Fruit fly (Drosophila melanogaster) whole organism, embryonic: ENCODE data around the gene Hsp22.

Experiments
- Atf3 ChIP-seq: fragments of 200-800 bp; sonication (Bioruptor generic); optimal IDR thresholded peaks from 3 replicates; lab custom pipeline; 2016; ENCODE audit warnings: missing biosample characterization, missing genetic modification characterization
- CG10654 ChIP-seq: fragments of 200-800 bp; sonication (Bioruptor generic); optimal IDR thresholded peaks from 2 replicates; lab custom pipeline; 2016; ENCODE audit warnings: missing biosample characterization, missing genetic modification characterization
- CG12071 ChIP-seq: fragments of 200-800 bp; sonication (Bioruptor generic); optimal IDR thresholded peaks from 3 replicates; lab custom pipeline; 2018; ENCODE audit warnings: missing biosample characterization, mild to moderate bottlenecking, missing genetic modification characterization
- CG12659 ChIP-seq: fragments of 200-800 bp; sonication (Bioruptor generic); optimal IDR thresholded peaks from 3 replicates; lab custom pipeline; 2017; ENCODE audit warnings: mild to moderate bottlenecking, missing biosample characterization, missing genetic modification reagents, missing genetic modification characterization
- CG14050 ChIP-seq: fragments of 200-800 bp; sonication (Bioruptor generic); IDR thresholded peaks from 3 replicates; pipeline ENCODE4 v1.3.6; 2022; ENCODE audit warnings: missing biosample characterization, missing genetic modification characterization
- CG14441 ChIP-seq: fragments of 200-800 bp; sonication (Bioruptor generic); IDR thresholded peaks from 2 replicates; pipeline ENCODE4 v1.3.6; 2022; ENCODE audit warnings: missing biosample characterization, missing genetic modification characterization
- CG16813 ChIP-seq: fragments of 200-800 bp; sonication (Bioruptor generic); IDR thresholded peaks from 3 replicates; pipeline ENCODE4 v1.3.6; 2022; ENCODE audit warnings: missing biosample characterization, missing genetic modification characterization; ENCODE audit not compliant: partially characterized antibody
- CG16863 ChIP-seq: fragments of 200-800 bp; sonication (Bioruptor generic); optimal IDR thresholded peaks from 3 replicates; lab custom pipeline; 2016; ENCODE audit warnings: missing biosample characterization, missing genetic modification characterization
- CG17359 ChIP-seq: fragments of 200-800 bp; sonication (Bioruptor generic); optimal IDR thresholded peaks from 3 replicates; lab custom pipeline; 2018; ENCODE audit warnings: missing biosample characterization, mild to moderate bottlenecking, missing genetic modification characterization, moderate library complexity
- CG18011 ChIP-seq: fragments of 200-800 bp; sonication (Bioruptor generic); optimal IDR thresholded peaks from 2 replicates; lab custom pipeline; 2017; ENCODE audit warnings: missing biosample characterization, missing genetic modification characterization, mild to moderate bottlenecking, moderate library complexity, missing genotype
- CG1832 ChIP-seq: fragments of 200-800 bp; sonication (Bioruptor generic); optimal IDR thresholded peaks from 2 replicates; lab custom pipeline; 2017; ENCODE audit warnings: missing biosample characterization, mild to moderate bottlenecking, missing genetic modification characterization, inconsistent platforms
- CG2120 ChIP-seq: fragments of 200-800 bp; sonication (Bioruptor generic); optimal IDR thresholded peaks from 3 replicates; lab custom pipeline; 2016; ENCODE audit warnings: missing biosample characterization, missing genetic modification characterization
- CG2712 ChIP-seq: fragments of 200-800 bp; optimal IDR thresholded peaks from 3 replicates; lab custom pipeline; 2019; ENCODE audit warnings: missing biosample characterization, mild to moderate bottlenecking, missing genetic modification characterization, moderate library complexity
- CG2875 ChIP-seq: fragments of 200-800 bp; sonication (Bioruptor generic); optimal IDR thresholded peaks from 2 replicates; lab custom pipeline; 2017; ENCODE audit warnings: missing biosample characterization, mild to moderate bottlenecking, missing genetic modification characterization, missing genetic modification reagents
- CG2889 ChIP-seq: fragments of 200-800 bp; sonication (Bioruptor generic); IDR thresholded peaks from 3 replicates; pipeline ENCODE4 v1.3.6; 2022; ENCODE audit warnings: missing biosample characterization, missing genetic modification characterization
- CG31441 ChIP-seq: fragments of 200-800 bp; sonication (Bioruptor generic); IDR thresholded peaks from 2 replicates; pipeline ENCODE4 v1.3.6; 2022; ENCODE audit warnings: missing biosample characterization, missing genetic modification characterization
- CG34224 ChIP-seq: fragments of 200-800 bp; sonication (Bioruptor generic); IDR thresholded peaks from 3 replicates; pipeline ENCODE4 v1.3.6; 2022; ENCODE audit warnings: missing biosample characterization, missing genetic modification characterization; ENCODE audit not compliant: partially characterized antibody
- CG3995 ChIP-seq: fragments of 200-800 bp; sonication (Bioruptor generic); optimal IDR thresholded peaks from 3 replicates; lab custom pipeline; 2016; ENCODE audit warnings: missing biosample characterization, missing genetic modification characterization
- CG4328 ChIP-seq: fragments of 200-800 bp; sonication (Bioruptor generic); optimal IDR thresholded peaks from 3 replicates; lab custom pipeline; 2017; ENCODE audit warnings: missing biosample characterization, missing genetic modification reagents, missing genetic modification characterization
- CG4617 ChIP-seq: fragments of 200-800 bp; sonication (Bioruptor generic); optimal IDR thresholded peaks from 3 replicates; lab custom pipeline; 2016; ENCODE audit warnings: missing biosample characterization, missing genetic modification characterization, borderline replicate concordance
- CG5953 ChIP-seq: fragments of 200-800 bp; sonication (Bioruptor generic); IDR thresholded peaks from 2 replicates; pipeline ENCODE4 v1.3.6; 2022; ENCODE audit warnings: missing biosample characterization, missing genetic modification characterization
- CG6175 ChIP-seq: fragments of 200-800 bp; sonication (Bioruptor generic); IDR thresholded peaks from 3 replicates; pipeline ENCODE4 v1.3.6; 2022; ENCODE audit warnings: missing biosample characterization, missing genetic modification characterization
- CG7357 ChIP-seq: fragments of 200-800 bp; sonication (Bioruptor generic); IDR thresholded peaks from 3 replicates; pipeline ENCODE4 v1.3.6; 2022; ENCODE audit warnings: missing biosample characterization, missing genetic modification characterization
- CG8290 ChIP-seq, 3 experiments: fragments of 200-800 bp; sonication (Bioruptor generic); optimal IDR thresholded peaks; 2 replicates each; lab custom pipeline; 2016 to 2019; ENCODE audit warnings: missing biosample characterization in 3 of 3, missing genetic modification characterization in 3 of 3, mild to moderate bottlenecking in 2 of 3, moderate library complexity in 1 of 3
- CG9817 ChIP-seq: fragments of 200-800 bp; sonication (Bioruptor generic); optimal IDR thresholded peaks from 2 replicates; lab custom pipeline; 2018; ENCODE audit warnings: missing biosample characterization, mild to moderate bottlenecking, missing genetic modification characterization, moderate library complexity
- CHES-1-like ChIP-seq: fragments of 200-800 bp; sonication (Bioruptor generic); optimal IDR thresholded peaks from 2 replicates; lab custom pipeline; 2016; ENCODE audit warnings: missing biosample characterization, missing genetic modification characterization
- CTCF ChIP-seq: fragments of 200-800 bp; sonication (Bioruptor generic); optimal IDR thresholded peaks from 2 replicates; lab custom pipeline; 2017; ENCODE audit warnings: missing biosample characterization, mild to moderate bottlenecking, missing genetic modification characterization, moderate library complexity
- Fer2 ChIP-seq: fragments of 200-800 bp; sonication (Bioruptor generic); optimal IDR thresholded peaks from 2 replicates; lab custom pipeline; 2018; ENCODE audit warnings: missing biosample characterization, mild to moderate bottlenecking, missing genetic modification characterization, moderate library complexity
- H2.0 ChIP-seq: fragments of 200-800 bp; sonication (Bioruptor generic); IDR thresholded peaks from 2 replicates; pipeline ENCODE4 v1.3.6; 2022; ENCODE audit warnings: missing biosample characterization, missing genetic modification characterization
- MTF-1 ChIP-seq: fragments of 200-800 bp; sonication (Bioruptor generic); optimal IDR thresholded peaks from 2 replicates; lab custom pipeline; 2018; ENCODE audit warnings: missing biosample characterization, mild to moderate bottlenecking, missing genetic modification characterization, borderline replicate concordance
- Mrtf ChIP-seq: fragments of 200-800 bp; sonication (Bioruptor generic); IDR thresholded peaks from 3 replicates; pipeline ENCODE4 v1.3.6; 2022; ENCODE audit warnings: missing biosample characterization, missing genetic modification characterization
- NfI ChIP-seq: fragments of 200-800 bp; sonication (Bioruptor generic); optimal IDR thresholded peaks from 3 replicates; lab custom pipeline; 2018; ENCODE audit warnings: missing biosample characterization, mild to moderate bottlenecking, missing genetic modification characterization, moderate library complexity
- TFAM ChIP-seq: fragments of 200-800 bp; sonication (Bioruptor generic); optimal IDR thresholded peaks from 2 replicates; lab custom pipeline; 2017; ENCODE audit warnings: missing biosample characterization, missing genetic modification characterization, inconsistent platforms
- bbx ChIP-seq: fragments of 200-800 bp; sonication (Bioruptor generic); IDR thresholded peaks from 2 replicates; pipeline ENCODE4 v1.3.6; 2022; ENCODE audit warnings: missing biosample characterization, missing genetic modification characterization; ENCODE audit not compliant: partially characterized antibody
- cato ChIP-seq: fragments of 200-800 bp; sonication (Bioruptor generic); optimal IDR thresholded peaks from 2 replicates; lab custom pipeline; 2016; ENCODE audit warnings: missing biosample characterization, missing genetic modification characterization, borderline replicate concordance
- croc ChIP-seq: fragments of 200-800 bp; sonication (Bioruptor generic); conservative IDR thresholded peaks from 3 replicates; pipeline ENCODE4 v1.3.6; 2022; ENCODE audit warnings: missing biosample characterization, missing genetic modification characterization
- disco-r ChIP-seq: fragments of 200-800 bp; sonication (Bioruptor generic); optimal IDR thresholded peaks from 2 replicates; lab custom pipeline; 2016; ENCODE audit warnings: missing biosample characterization, missing genetic modification characterization
- dm ChIP-seq: fragments of 200-800 bp; sonication (Bioruptor generic); optimal IDR thresholded peaks from 3 replicates; lab custom pipeline; 2016; ENCODE audit warnings: missing biosample characterization, missing genetic modification characterization
- fd3F ChIP-seq: fragments of 200-800 bp; sonication (Bioruptor generic); optimal IDR thresholded peaks from 2 replicates; lab custom pipeline; 2018; ENCODE audit warnings: missing biosample characterization, mild to moderate bottlenecking, missing genetic modification characterization, moderate library complexity
- hth ChIP-seq: fragments of >200 bp; optimal IDR thresholded peaks from 2 replicates; lab custom pipeline; 2017; ENCODE audit warnings: inconsistent platforms
- lov ChIP-seq, 2 experiments: fragments of 200-800 bp in 1 of 2; fragments of >200 bp in 1 of 2; sonication (Bioruptor generic) in 1 of 2; IDR thresholded peaks in 1 of 2; optimal IDR thresholded peaks in 1 of 2; 2 replicates in 1 of 2; 3 replicates in 1 of 2; pipeline versions ENCODE4 v1.3.6 to Lab custom; 2017 to 2022; ENCODE audit warnings: missing biosample characterization in 1 of 2, missing genetic modification characterization in 1 of 2
- nau ChIP-seq: fragments of 200-800 bp; sonication (Bioruptor generic); optimal IDR thresholded peaks from 3 replicates; lab custom pipeline; 2017; ENCODE audit warnings: missing biosample characterization, mild to moderate bottlenecking, missing genetic modification characterization, missing genetic modification reagents
- pros ChIP-seq: fragments of 200-800 bp; sonication (Bioruptor generic); optimal IDR thresholded peaks from 3 replicates; lab custom pipeline; 2019; ENCODE audit warnings: missing biosample characterization, mild to moderate bottlenecking, missing genetic modification characterization, moderate library complexity
- ssp ChIP-seq: fragments of 200-800 bp; sonication (Bioruptor generic); IDR thresholded peaks from 2 replicates; pipeline ENCODE4 v1.3.6; 2022; ENCODE audit warnings: missing biosample characterization, missing genetic modification characterization
- tap ChIP-seq: fragments of 200-800 bp; optimal IDR thresholded peaks from 3 replicates; lab custom pipeline; 2019; ENCODE audit warnings: missing biosample characterization, mild to moderate bottlenecking, missing genetic modification characterization, moderate library complexity
- wdn ChIP-seq: fragments of 200-800 bp; sonication (Bioruptor generic); IDR thresholded peaks from 2 replicates; pipeline ENCODE4 v1.3.6; 2022; ENCODE audit warnings: missing biosample characterization, missing genetic modification characterization
- wek ChIP-seq: fragments of 200-800 bp; sonication (Bioruptor generic); optimal IDR thresholded peaks from 3 replicates; lab custom pipeline; 2018; ENCODE audit warnings: missing biosample characterization, mild to moderate bottlenecking, missing genetic modification characterization, moderate library complexity
- zen2 ChIP-seq: fragments of 200-800 bp; sonication (Bioruptor generic); IDR thresholded peaks from 3 replicates; pipeline ENCODE4 v1.3.6; 2022; ENCODE audit warnings: missing biosample characterization, missing genetic modification characterization; ENCODE audit not compliant: partially characterized antibody

The Hsp22 gene

DNA sequence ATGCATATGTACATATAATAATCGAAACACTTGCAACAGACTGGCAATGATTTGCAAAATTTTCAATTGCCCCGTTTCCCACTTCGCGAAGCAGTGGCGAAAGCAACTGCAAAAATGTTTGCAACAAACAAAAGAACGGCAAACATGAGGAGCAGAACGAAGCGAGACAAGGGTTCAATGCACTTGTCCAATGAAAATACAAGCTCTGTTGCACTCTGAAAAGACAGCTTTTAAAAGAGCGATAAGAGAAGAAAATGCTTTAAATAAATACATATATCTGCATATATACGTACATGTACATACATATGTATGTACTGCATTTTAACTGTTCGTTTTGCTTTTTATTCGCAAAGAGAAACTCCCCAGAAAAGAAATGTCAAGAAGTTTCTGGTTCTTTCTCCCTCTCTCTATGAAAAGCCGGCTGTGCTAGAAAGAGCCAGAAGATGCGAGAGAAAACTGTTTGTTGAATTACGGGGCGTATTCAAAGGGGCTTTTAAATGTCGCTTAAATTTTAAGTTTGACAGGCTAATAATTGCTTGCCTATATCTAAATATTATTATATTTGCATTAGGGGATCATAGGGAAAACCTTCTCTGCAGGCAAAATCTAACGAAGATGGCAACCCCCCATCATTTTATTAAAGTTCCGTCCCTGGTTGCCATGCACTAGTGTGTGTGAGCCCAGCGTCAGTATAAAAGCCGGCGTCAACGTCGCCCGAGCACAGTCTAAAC lies 10.8 kb downstream of the Hsp22 start, which contains the start of gene Hsp27 (continued):
- TF ChIP-seq CG4617 (GFP tag; lab: Kevin White, UChicago) (peak; percentile 96), CG12071 (peak; percentile 97), CG3995 (GFP tag; lab: Kevin White, UChicago) (peak; percentile 80), CG2889 (GFP tag; lab: Robert Waterston, UW) (peak; percentile 94), tap (tag; lab: Kevin White, UChicago) (peak; percentile 96), wdn (GFP tag; lab: Robert Waterston, UW) (peak; percentile 96), Fer2 (peak; percentile 88), CG14050 (peak; percentile 97), croc (GFP tag; lab: Robert Waterston, UW) (peak; percentile 98), H2.0 (peak; percentile 98), CG16813 (no peak), zen2 (GFP tag; lab: Robert Waterston, UW) (no peak), MTF-1 (GFP tag; lab: Kevin White, UChicago) (peak; percentile 94), Mrtf (GFP tag; lab: Robert Waterston, UW) (peak; percentile 98), ssp (peak; percentile 94), CG14441 (GFP tag; lab: Robert Waterston, UW) (peak; percentile 99), CG31441 (peak; percentile 99), hth (lab: Kevin White, UChicago) (no peak), CG6175 (peak; percentile 97), CG9817 (peak; percentile 96), CG4328 (GFP tag; lab: Kevin White, UChicago) (peak; percentile 84), CG10654 (GFP tag; lab: Kevin White, UChicago) (peak; percentile 98), CG2120 (peak; percentile 97), CG2712 (tag; lab: Kevin White, UChicago) (peak; percentile 99), CG8290 (GFP tag; optimal IDR thresholded peaks at IDR 0.05; lab: Kevin White, UChicago) (peak; percentile 95), CG8290 (tag; optimal IDR thresholded peaks at IDR 0.05; lab: Kevin White, UChicago) (peak in 1 of 2 experiments; percentile 66), disco-r (GFP tag; lab: Kevin White, UChicago) (peak; percentile 87), CG17359 (peak; percentile 99), nau (GFP tag; lab: Kevin White, UChicago) (peak; percentile 99), NfI (peak; percentile 97), CG5953 (peak; percentile 97), CG16863 (peak; percentile 87), CG2875 (GFP tag; lab: Kevin White, UChicago) (peak; percentile 99), CG7357 (GFP tag; lab: Robert Waterston, UW) (peak; percentile 96), cato (GFP tag; lab: Kevin White, UChicago) (peak; percentile 97), TFAM (peak; percentile 92), lov (optimal IDR thresholded peaks at IDR 0.05; lab: Kevin White, UChicago) (no peak), lov (GFP tag; IDR thresholded peaks at IDR 0.05; lab: Robert Waterston, UW) (peak; percentile 98), CG34224 (peak; percentile 31; the same call in 1 of the 3 replicates), CG18011 (peak; percentile 89), CG12659 (GFP tag; lab: Kevin White, UChicago) (peak; percentile 97), bbx (GFP tag; lab: Robert Waterston, UW) (peak; percentile 22; the same call in 1 of the 2 replicates), fd3F (GFP tag; lab: Kevin White, UChicago) (peak; percentile 94), Atf3 (GFP tag; lab: Kevin White, UChicago) (peak; percentile 74), pros (GFP tag; lab: Kevin White, UChicago) (no peak), CTCF (GFP tag; lab: Kevin White, UChicago) (peak; percentile 71), CG1832 (GFP tag; lab: Kevin White, UChicago) (peak; percentile 65), wek (GFP tag; lab: Kevin White, UChicago) (peak; percentile 80), CHES-1-like (peak; percentile 83), dm (GFP tag; lab: Kevin White, UChicago) (peak; percentile 62)
